Worm (Caenorhabditis elegans) whole organism, late embryonic: ENCODE results near the gene atn-1.

ENCODE experiments used
- ceh-18 ChIP-seq: sonication (generic microtip); optimal IDR thresholded peaks from 2 replicates; lab custom pipeline; 2016; ENCODE audit warnings: missing genetic modification characterization, missing compliant biosample characterization
- ceh-31 ChIP-seq: sonication (generic microtip); optimal IDR thresholded peaks from 2 replicates; lab custom pipeline; 2016; ENCODE audit warnings: missing genetic modification characterization, missing compliant biosample characterization
- che-1 ChIP-seq: sonication (generic microtip); optimal IDR thresholded peaks from 2 replicates; lab custom pipeline; 2016; ENCODE audit warnings: mild to moderate bottlenecking, missing genetic modification characterization, missing compliant biosample characterization
- dve-1 ChIP-seq: sonication (generic microtip); optimal IDR thresholded peaks from 2 replicates; lab custom pipeline; 2017; ENCODE audit warnings: antibody characterized with exemption, mild to moderate bottlenecking, missing genetic modification characterization, missing compliant biosample characterization
- elt-2 ChIP-seq: sonication (generic microtip); optimal IDR thresholded peaks from 2 replicates; lab custom pipeline; 2016; ENCODE audit warnings: missing genetic modification reagents, missing genetic modification characterization, missing compliant biosample characterization
- fax-1 ChIP-seq: sonication (generic microtip); optimal IDR thresholded peaks from 2 replicates; lab custom pipeline; 2016; ENCODE audit warnings: missing genotype, missing genetic modification characterization, missing compliant biosample characterization
- nhr-232 ChIP-seq: sonication (generic microtip); optimal IDR thresholded peaks from 2 replicates; lab custom pipeline; 2016; ENCODE audit warnings: missing genetic modification characterization, missing compliant biosample characterization
- pag-3 ChIP-seq: sonication (generic microtip); optimal IDR thresholded peaks from 2 replicates; lab custom pipeline; 2016; ENCODE audit warnings: missing compliant biosample characterization, missing genetic modification characterization, borderline replicate concordance
- sdc-2 ChIP-seq: sonication (generic microtip); optimal IDR thresholded peaks from 2 replicates; lab custom pipeline; 2016; ENCODE audit warnings: missing genotype, missing genetic modification characterization, missing compliant biosample characterization
- sox-4 ChIP-seq: sonication (generic microtip); optimal IDR thresholded peaks from 2 replicates; lab custom pipeline; 2017; ENCODE audit warnings: mild to moderate bottlenecking, missing genetic modification characterization, inconsistent platforms, missing compliant biosample characterization
- ttx-3 ChIP-seq: sonication (generic microtip); optimal IDR thresholded peaks from 2 replicates; lab custom pipeline; 2016; ENCODE audit warnings: missing genetic modification reagents, missing genetic modification characterization, missing compliant biosample characterization
- unc-55 ChIP-seq: sonication (generic microtip); optimal IDR thresholded peaks from 2 replicates; lab custom pipeline; 2017; ENCODE audit warnings: missing biosample characterization, missing genetic modification reagents, missing genetic modification characterization
- unc-86 ChIP-seq: sonication (generic microtip); optimal IDR thresholded peaks from 2 replicates; lab custom pipeline; 2016; ENCODE audit warnings: missing genetic modification characterization, missing compliant biosample characterization

DNA sequence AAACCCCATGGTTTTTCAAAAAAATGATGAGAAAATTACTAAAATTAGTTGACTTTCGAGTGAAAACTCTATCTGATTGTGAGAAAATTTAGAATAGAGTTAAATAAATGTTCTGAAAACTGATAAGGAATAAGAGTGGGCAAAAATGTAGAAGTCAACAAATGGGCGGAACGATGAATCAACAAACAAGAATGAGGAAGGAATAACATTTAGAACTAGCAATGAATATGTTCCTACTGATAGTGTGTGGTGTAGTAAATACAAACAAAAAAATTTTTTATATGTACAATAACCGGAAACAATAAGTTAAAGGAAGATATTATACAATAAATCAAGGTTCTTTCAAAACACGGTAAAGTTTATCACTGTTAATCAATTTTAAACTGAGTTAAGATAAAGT lies 34.5 kb upstream of the atn-1 start, which contains the start of gene pals-39:
- no peak for TF ChIP-seq elt-2 (tag; lab: Kevin White, UChicago)
- no peak for TF ChIP-seq nhr-232
- TF ChIP-seq ceh-31 (tag; lab: Kevin White, UChicago): no peak
- no peak for TF ChIP-seq dve-1 (tag; lab: Kevin White, UChicago)
- no peak for TF ChIP-seq fax-1
- no peak for TF ChIP-seq sox-4
- TF ChIP-seq pag-3 (tag; lab: Kevin White, UChicago): no peak
- TF ChIP-seq che-1: no peak
- TF ChIP-seq unc-55: no peak
- no peak for TF ChIP-seq ceh-18
- no peak for TF ChIP-seq unc-86 (tag; lab: Kevin White, UChicago)
- TF ChIP-seq ttx-3: no peak
- TF ChIP-seq sdc-2 (tag; lab: Kevin White, UChicago): no peak
